Fruit fly (Drosophila melanogaster) whole organism, embryonic: ENCODE data around the gene CG7601.
A peak's percentile ranks its signal among the peaks of the same experiment; 100 is the strongest.

Experiments used
- Abd-B ChIP-seq: fragments of 200-800 bp; sonication (Bioruptor generic); optimal IDR thresholded peaks from 2 replicates; lab custom pipeline; 2018; ENCODE audit warnings: missing biosample characterization, mild to moderate bottlenecking, missing genetic modification characterization, moderate library complexity
- Ada2b ChIP-seq: fragments of 200-800 bp; sonication (Bioruptor generic); IDR thresholded peaks from 2 replicates; pipeline ENCODE4 v1.3.6; 2022; ENCODE audit warnings: missing biosample characterization, missing genetic modification characterization
- Atf-2 ChIP-seq: fragments of 200-800 bp; sonication (Bioruptor generic); optimal IDR thresholded peaks from 2 replicates; lab custom pipeline; 2016; ENCODE audit warnings: missing biosample characterization, missing genetic modification characterization
- CG10462 ChIP-seq: fragments of 200-800 bp; sonication (Bioruptor generic); optimal IDR thresholded peaks from 2 replicates; lab custom pipeline; 2016; ENCODE audit warnings: missing biosample characterization, missing genetic modification characterization
- CG10959 ChIP-seq: fragments of 200-800 bp; sonication (Bioruptor generic); IDR thresholded peaks from 2 replicates; pipeline ENCODE4 v1.3.6; 2022; ENCODE audit warnings: missing biosample characterization, missing genetic modification characterization
- CG11247 ChIP-seq: fragments of 200-800 bp; sonication (Bioruptor generic); IDR thresholded peaks from 2 replicates; pipeline ENCODE4 v1.3.6; 2022; ENCODE audit warnings: missing biosample characterization, missing genetic modification characterization
- CG12071 ChIP-seq: fragments of 200-800 bp; sonication (Bioruptor generic); optimal IDR thresholded peaks from 3 replicates; lab custom pipeline; 2018; ENCODE audit warnings: missing biosample characterization, mild to moderate bottlenecking, missing genetic modification characterization
- CG13424 ChIP-seq: fragments of 200-800 bp; sonication (Bioruptor generic); optimal IDR thresholded peaks from 2 replicates; lab custom pipeline; 2019; ENCODE audit warnings: missing biosample characterization, mild to moderate bottlenecking, missing genetic modification characterization, moderate library complexity
- CG13624 ChIP-seq: fragments of 200-800 bp; sonication (Bioruptor generic); optimal IDR thresholded peaks from 2 replicates; lab custom pipeline; 2016; ENCODE audit warnings: missing biosample characterization, missing genetic modification characterization
- CG17568 ChIP-seq: fragments of 200-800 bp; sonication (Bioruptor generic); optimal IDR thresholded peaks from 2 replicates; lab custom pipeline; 2018; ENCODE audit warnings: missing biosample characterization, mild to moderate bottlenecking, missing genetic modification characterization, moderate library complexity
- CG18262 ChIP-seq: fragments of 200-800 bp; optimal IDR thresholded peaks from 3 replicates; lab custom pipeline; 2019; ENCODE audit warnings: missing biosample characterization, mild to moderate bottlenecking, missing genetic modification characterization, moderate library complexity
- CG1832 ChIP-seq: fragments of 200-800 bp; sonication (Bioruptor generic); optimal IDR thresholded peaks from 2 replicates; lab custom pipeline; 2017; ENCODE audit warnings: missing biosample characterization, mild to moderate bottlenecking, missing genetic modification characterization, inconsistent platforms
- CG2116 ChIP-seq: fragments of 200-800 bp; sonication (Bioruptor generic); optimal IDR thresholded peaks from 3 replicates; lab custom pipeline; 2018; ENCODE audit warnings: missing biosample characterization, mild to moderate bottlenecking, missing genetic modification characterization
- CG32767 ChIP-seq: fragments of 200-800 bp; sonication (Bioruptor generic); IDR thresholded peaks from 2 replicates; pipeline ENCODE4 v1.3.6; 2022; ENCODE audit warnings: missing biosample characterization, missing genetic modification characterization
- CG3281 ChIP-seq: fragments of 200-800 bp; sonication (Bioruptor generic); optimal IDR thresholded peaks from 3 replicates; lab custom pipeline; 2017; ENCODE audit warnings: missing biosample characterization, mild to moderate bottlenecking, missing genetic modification characterization
- CG7271 ChIP-seq: fragments of 200-800 bp; sonication (Bioruptor generic); optimal IDR thresholded peaks from 2 replicates; lab custom pipeline; 2018; ENCODE audit warnings: missing biosample characterization, mild to moderate bottlenecking, missing genetic modification characterization, moderate library complexity
- CG7372 ChIP-seq: fragments of 200-800 bp; sonication (Bioruptor generic); IDR thresholded peaks from 2 replicates; pipeline ENCODE4 v1.3.6; 2022; ENCODE audit warnings: missing biosample characterization, missing genetic modification characterization
- CG7745 ChIP-seq: fragments of 200-800 bp; sonication (Bioruptor generic); optimal IDR thresholded peaks from 2 replicates; lab custom pipeline; 2018; ENCODE audit warnings: missing biosample characterization, mild to moderate bottlenecking, missing genetic modification characterization, moderate library complexity
- CG7963 ChIP-seq: fragments of 200-800 bp; sonication (Bioruptor generic); IDR thresholded peaks from 3 replicates; pipeline ENCODE4 v1.3.6; 2022; ENCODE audit warnings: missing biosample characterization, missing genetic modification characterization; ENCODE audit not compliant: partially characterized antibody
- CG8388 ChIP-seq: fragments of 200-800 bp; sonication (Bioruptor generic); optimal IDR thresholded peaks from 2 replicates; lab custom pipeline; 2019; ENCODE audit warnings: missing biosample characterization, mild to moderate bottlenecking, missing genetic modification characterization, moderate library complexity
- CG9215 ChIP-seq: fragments of 200-800 bp; sonication (Bioruptor generic); IDR thresholded peaks from 2 replicates; pipeline ENCODE4 v1.3.6; 2022; ENCODE audit warnings: missing biosample characterization, missing genetic modification characterization
- D19B ChIP-seq: fragments of 200-800 bp; sonication (Bioruptor generic); optimal IDR thresholded peaks from 2 replicates; lab custom pipeline; 2017; ENCODE audit warnings: missing biosample characterization, mild to moderate bottlenecking, missing genetic modification characterization
- Eip74EF ChIP-seq, 2 experiments: fragments of 200-800 bp in 1 of 2; fragments of >200 bp in 1 of 2; sonication (Bioruptor generic) in 1 of 2; optimal IDR thresholded peaks; 2 replicates each; lab custom pipeline; 2017 to 2019; ENCODE audit warnings: missing biosample characterization in 2 of 2, missing genetic modification characterization in 2 of 2, mild to moderate bottlenecking in 1 of 2, moderate library complexity in 1 of 2
- Elba2 ChIP-seq: fragments of 200-800 bp; sonication (Bioruptor generic); optimal IDR thresholded peaks from 3 replicates; lab custom pipeline; 2016; ENCODE audit warnings: missing biosample characterization, missing genetic modification characterization
- Gsc ChIP-seq: fragments of 200-800 bp; sonication (Bioruptor generic); IDR thresholded peaks from 2 replicates; pipeline ENCODE4 v1.3.6; 2022; ENCODE audit warnings: missing biosample characterization, missing genetic modification characterization
- Hmx ChIP-seq: fragments of 200-800 bp; sonication (Bioruptor generic); optimal IDR thresholded peaks from 2 replicates; lab custom pipeline; 2016; ENCODE audit warnings: missing biosample characterization, missing genetic modification characterization
- Mes4 ChIP-seq: fragments of 200-800 bp; sonication (Bioruptor generic); optimal IDR thresholded peaks from 2 replicates; lab custom pipeline; 2016; ENCODE audit warnings: missing biosample characterization, missing genetic modification characterization
- Mrtf ChIP-seq: fragments of 200-800 bp; sonication (Bioruptor generic); IDR thresholded peaks from 3 replicates; pipeline ENCODE4 v1.3.6; 2022; ENCODE audit warnings: missing biosample characterization, missing genetic modification characterization
- NC2β ChIP-seq: fragments of 200-800 bp; sonication (Bioruptor generic); optimal IDR thresholded peaks from 2 replicates; lab custom pipeline; 2016; ENCODE audit warnings: missing biosample characterization, missing genetic modification characterization
- Poxn ChIP-seq: fragments of 200-800 bp; sonication (Bioruptor generic); IDR thresholded peaks from 2 replicates; pipeline ENCODE4 v1.3.6; 2022; ENCODE audit warnings: missing biosample characterization, missing genetic modification characterization
- Usf ChIP-seq: fragments of 200-800 bp; sonication (Bioruptor generic); optimal IDR thresholded peaks from 2 replicates; lab custom pipeline; 2017; ENCODE audit warnings: missing genotype, missing biosample characterization, missing genetic modification characterization
- ap ChIP-seq: fragments of 200-800 bp; sonication (Bioruptor generic); IDR thresholded peaks from 2 replicates; pipeline ENCODE4 v1.3.6; 2022; ENCODE audit warnings: missing biosample characterization, missing genetic modification characterization
- ato ChIP-seq: fragments of 200-800 bp; sonication (Bioruptor generic); IDR thresholded peaks from 2 replicates; pipeline ENCODE4 v1.3.6; 2022; ENCODE audit warnings: missing biosample characterization, missing genetic modification characterization; ENCODE audit not compliant: partially characterized antibody
- bigmax ChIP-seq: fragments of 200-800 bp; sonication (Bioruptor generic); optimal IDR thresholded peaks from 2 replicates; lab custom pipeline; 2018; ENCODE audit warnings: missing biosample characterization, mild to moderate bottlenecking, missing genetic modification characterization
- cad ChIP-seq: fragments of >200 bp; optimal IDR thresholded peaks from 2 replicates; lab custom pipeline; 2017; ENCODE audit warnings: missing biosample characterization, missing genetic modification characterization
- cas ChIP-seq: fragments of 200-800 bp; sonication (Bioruptor generic); IDR thresholded peaks from 2 replicates; pipeline ENCODE4 v1.3.6; 2022; ENCODE audit warnings: missing biosample characterization, missing genetic modification characterization
- dmrt11E ChIP-seq: fragments of 200-800 bp; sonication (Bioruptor generic); optimal IDR thresholded peaks from 3 replicates; lab custom pipeline; 2018; ENCODE audit warnings: missing biosample characterization, mild to moderate bottlenecking, missing genetic modification characterization, moderate library complexity
- en ChIP-seq: fragments of 200-800 bp; sonication (Bioruptor generic); optimal IDR thresholded peaks from 2 replicates; lab custom pipeline; 2016; ENCODE audit warnings: missing biosample characterization, missing genetic modification characterization
- grn ChIP-seq: fragments of 200-800 bp; sonication (Bioruptor generic); optimal IDR thresholded peaks from 3 replicates; lab custom pipeline; 2017; ENCODE audit warnings: missing biosample characterization, missing genetic modification characterization
- jigr1 ChIP-seq: fragments of 200-800 bp; sonication (Bioruptor generic); IDR thresholded peaks from 3 replicates; pipeline ENCODE4 v1.3.6; 2022; ENCODE audit warnings: missing biosample characterization, missing genetic modification characterization
- kah ChIP-seq: fragments of 200-800 bp; sonication (Bioruptor generic); optimal IDR thresholded peaks from 2 replicates; lab custom pipeline; 2018; ENCODE audit warnings: missing biosample characterization, mild to moderate bottlenecking, missing genetic modification characterization
- nau ChIP-seq: fragments of 200-800 bp; sonication (Bioruptor generic); optimal IDR thresholded peaks from 3 replicates; lab custom pipeline; 2017; ENCODE audit warnings: missing biosample characterization, mild to moderate bottlenecking, missing genetic modification characterization, missing genetic modification reagents
- org-1 ChIP-seq: fragments of 200-800 bp; sonication (Bioruptor generic); optimal IDR thresholded peaks from 2 replicates; lab custom pipeline; 2017; ENCODE audit warnings: missing biosample characterization, missing genetic modification characterization
- pan ChIP-seq, 4 experiments: fragments of >200 bp in 3 of 4; fragments of 200-800 bp in 1 of 4; sonication (Bioruptor generic) in 1 of 4; optimal IDR thresholded peaks in 3 of 4; IDR thresholded peaks in 1 of 4; 2 replicates each; pipeline versions ENCODE4 v1.3.6 to Lab custom; 2017 to 2022; ENCODE audit warnings: missing biosample characterization in 2 of 4, missing genetic modification characterization in 2 of 4, mixed read lengths in 1 of 4
- shn ChIP-seq: fragments of 200-800 bp; sonication (Bioruptor generic); optimal IDR thresholded peaks from 3 replicates; lab custom pipeline; 2016; ENCODE audit warnings: missing biosample characterization, missing genetic modification characterization
- slou ChIP-seq: fragments of 200-800 bp; sonication (Bioruptor generic); optimal IDR thresholded peaks from 3 replicates; lab custom pipeline; 2016; ENCODE audit warnings: missing biosample characterization, missing genetic modification characterization
- tap ChIP-seq: fragments of 200-800 bp; optimal IDR thresholded peaks from 3 replicates; lab custom pipeline; 2019; ENCODE audit warnings: missing biosample characterization, mild to moderate bottlenecking, missing genetic modification characterization, moderate library complexity
- tgo ChIP-seq: fragments of 200-800 bp; sonication (Bioruptor generic); IDR thresholded peaks from 3 replicates; pipeline ENCODE4 v1.3.6; 2022; ENCODE audit warnings: missing biosample characterization, missing genetic modification characterization
- tna ChIP-seq: fragments of 200-800 bp; sonication (Bioruptor generic); IDR thresholded peaks from 2 replicates; pipeline ENCODE4 v1.3.6; 2022; ENCODE audit warnings: missing biosample characterization, missing genetic modification characterization; ENCODE audit not compliant: partially characterized antibody
- trem ChIP-seq: fragments of 200-800 bp; optimal IDR thresholded peaks from 3 replicates; lab custom pipeline; 2019; ENCODE audit warnings: missing biosample characterization, mild to moderate bottlenecking, missing genetic modification characterization, moderate library complexity
- z ChIP-seq: fragments of 200-800 bp; sonication (Bioruptor generic); IDR thresholded peaks from 3 replicates; pipeline ENCODE4 v1.3.6; 2022; ENCODE audit warnings: missing biosample characterization, missing genetic modification characterization

Gene CG7601

dm6 chr3R:29771645-29772089 is 35.1 kb upstream of the CG7601 start (continued):
- no peak for TF ChIP-seq dmrt11E
- no peak for TF ChIP-seq ato (GFP tag; lab: Robert Waterston, UW)
- TF ChIP-seq Mes4 (GFP tag; lab: Kevin White, UChicago) = no peak
- no peak for TF ChIP-seq CG11247 (GFP tag; lab: Robert Waterston, UW)
- peak; percentile 86 for TF ChIP-seq grn (GFP tag; lab: Kevin White, UChicago)
- TF ChIP-seq trem = no peak
- no peak for TF ChIP-seq CG7271 (tag; lab: Kevin White, UChicago)
- TF ChIP-seq CG10462 (GFP tag; lab: Kevin White, UChicago) = no peak
- no peak for TF ChIP-seq Mrtf
- no peak for TF ChIP-seq Poxn (GFP tag; lab: Robert Waterston, UW)
- TF ChIP-seq kah (GFP tag; lab: Kevin White, UChicago) = peak; percentile 89
- no peak for TF ChIP-seq CG8388 (GFP tag; lab: Kevin White, UChicago)
- no peak for TF ChIP-seq Atf-2 (GFP tag; lab: Kevin White, UChicago)
- no peak for TF ChIP-seq Gsc (GFP tag; lab: Robert Waterston, UW)
- no peak for TF ChIP-seq nau (GFP tag; lab: Kevin White, UChicago)
- no peak for TF ChIP-seq Hmx (GFP tag; lab: Kevin White, UChicago)
- no peak for TF ChIP-seq CG7745
- TF ChIP-seq cad (GFP tag; lab: Kevin White, UChicago) = no peak
- peak; percentile 62; the same call in 1 of the 2 replicates for TF ChIP-seq tna
- no peak for TF ChIP-seq shn
- TF ChIP-seq CG12071 (GFP tag; lab: Kevin White, UChicago) = no peak
- TF ChIP-seq bigmax (GFP tag; lab: Kevin White, UChicago) = no peak
- no peak for TF ChIP-seq jigr1 (GFP tag; lab: Robert Waterston, UW)
- TF ChIP-seq Usf (GFP tag; lab: Kevin White, UChicago) = no peak
- TF ChIP-seq Abd-B (GFP tag; lab: Kevin White, UChicago) = no peak
- no peak for TF ChIP-seq Ada2b (GFP tag; lab: Robert Waterston, UW)
- TF ChIP-seq org-1 = no peak
- TF ChIP-seq D19B (GFP tag; lab: Kevin White, UChicago) = no peak
- TF ChIP-seq CG13424 = no peak
- TF ChIP-seq slou (GFP tag; lab: Kevin White, UChicago) = no peak
- peak; percentile 100 for TF ChIP-seq z (GFP tag; lab: Robert Waterston, UW)
- TF ChIP-seq pan (optimal IDR thresholded peaks at IDR 0.05; lab: Kevin White, UChicago) = no peak
- no peak for TF ChIP-seq pan (GFP tag; optimal IDR thresholded peaks at IDR 0.05 in 1 of 2, IDR thresholded peaks at IDR 0.05 in 1 of 2)
- no peak for TF ChIP-seq CG2116 (GFP tag; lab: Kevin White, UChicago)
- no peak for TF ChIP-seq CG7963 (GFP tag; lab: Robert Waterston, UW)
- no peak for TF ChIP-seq CG3281
- TF ChIP-seq cas = no peak
- no peak for TF ChIP-seq ap
- no peak for TF ChIP-seq CG9215 (GFP tag; lab: Robert Waterston, UW)
- TF ChIP-seq tap (tag; lab: Kevin White, UChicago) = no peak
- no peak for TF ChIP-seq Eip74EF (GFP tag; optimal IDR thresholded peaks at IDR 0.05; lab: Kevin White, UChicago)
- no peak; the same call in 2 of the 3 replicates for TF ChIP-seq tgo
- peak; percentile 38 for TF ChIP-seq CG17568 (GFP tag; lab: Kevin White, UChicago)
- TF ChIP-seq CG32767 (GFP tag; lab: Robert Waterston, UW) = peak; percentile 31; the same call in 1 of the 2 replicates
- no peak for TF ChIP-seq CG10959 (GFP tag; lab: Robert Waterston, UW)
- TF ChIP-seq CG1832 (GFP tag; lab: Kevin White, UChicago) = no peak
- no peak for TF ChIP-seq Elba2 (GFP tag; lab: Kevin White, UChicago)
- no peak for TF ChIP-seq en (GFP tag; lab: Kevin White, UChicago)
- TF ChIP-seq CG18262 = no peak
- TF ChIP-seq CG13624 (GFP tag; lab: Kevin White, UChicago) = no peak
- TF ChIP-seq NC2β = no peak
- TF ChIP-seq CG7372 (GFP tag; lab: Robert Waterston, UW) = no peak
